Worm (Caenorhabditis elegans) whole organism, midembryonic: Measurements from ENCODE around the gene nspc-5.
"Not testable (repeated sequence)": the region's sequence is repeated elsewhere in the genome, so short reads cannot be mapped to it uniquely, and the experiment has no call there.

ENCODE experiments used
- T22C8.4 ChIP-seq: fragments of 200-800 bp; sonication (Bioruptor generic); IDR thresholded peaks from 2 replicates; pipeline ENCODE4 v1.3.6; 2022; ENCODE audit warnings: missing genetic modification characterization, missing compliant biosample characterization
- cog-1 ChIP-seq: sonication (generic microtip); optimal IDR thresholded peaks from 2 replicates; lab custom pipeline; 2016; ENCODE audit warnings: missing genetic modification characterization, missing compliant biosample characterization
- flt-1 ChIP-seq: fragments of 200-800 bp; sonication (Bioruptor generic); IDR thresholded peaks from 2 replicates; pipeline ENCODE4 v1.3.6; 2022; ENCODE audit warnings: missing genetic modification characterization, missing compliant biosample characterization
- klf-2 ChIP-seq: fragments of 200-800 bp; sonication (Bioruptor generic); conservative IDR thresholded peaks from 2 replicates; pipeline ENCODE4 v1.3.6; 2022; ENCODE audit warnings: missing genetic modification reagents, missing genetic modification characterization, missing compliant biosample characterization
- med-1 ChIP-seq: sonication (generic microtip); optimal IDR thresholded peaks from 2 replicates; lab custom pipeline; 2017; ENCODE audit warnings: missing genetic modification characterization, mild to moderate bottlenecking, missing compliant biosample characterization, antibody characterized with exemption, missing genetic modification reagents; ENCODE audit not compliant: insufficient read depth
- ref-1 ChIP-seq: fragments of 200-800 bp; sonication (Bioruptor generic); conservative IDR thresholded peaks from 2 replicates; pipeline ENCODE4 v1.3.6; 2022; ENCODE audit warnings: missing genetic modification reagents, missing genetic modification characterization, missing compliant biosample characterization
- tab-1 ChIP-seq: fragments of 200-800 bp; sonication (Bioruptor generic); IDR thresholded peaks from 2 replicates; pipeline ENCODE4 v1.3.6; 2022; ENCODE audit warnings: missing genetic modification characterization, missing compliant biosample characterization
- ztf-23 ChIP-seq: fragments of 200-800 bp; sonication (Bioruptor generic); IDR thresholded peaks from 2 replicates; pipeline ENCODE4 v1.3.6; 2022; ENCODE audit warnings: missing genetic modification reagents, missing genetic modification characterization, missing compliant biosample characterization
- ztf-29 ChIP-seq: fragments of 200-800 bp; sonication (Bioruptor generic); IDR thresholded peaks from 2 replicates; pipeline ENCODE4 v1.3.6; 2022; ENCODE audit warnings: missing genetic modification reagents, missing genetic modification characterization, missing compliant biosample characterization

nspc-5 gene

ce11 chrX:8538262-8538776 lies at the start of gene nspc-5, which contains the start of gene nspc-4:
nspc-5 (plus strand) TSS chrX:8538726.
nspc-4 (minus strand) TSS chrX:8538362.
- TF ChIP-seq flt-1, klf-2, T22C8.4 (GFP tag; lab: Robert Waterston, UW): not testable (repeated sequence)

ce11 chrX:8489415-8489814 lies 49.1 kb upstream of the nspc-5 start:
- TF ChIP-seq T22C8.4 (GFP tag; lab: Robert Waterston, UW) = no peak
- TF ChIP-seq ztf-23 (GFP tag; lab: Robert Waterston, UW) = no peak
- TF ChIP-seq klf-2 (GFP tag; lab: Robert Waterston, UW) = no peak
- no peak for TF ChIP-seq cog-1
- no peak for TF ChIP-seq ztf-29 (GFP tag; lab: Robert Waterston, UW)
- TF ChIP-seq tab-1 (GFP tag; lab: Robert Waterston, UW) = no peak
- TF ChIP-seq med-1 (GFP tag; lab: Kevin White, UChicago) = no peak

- no peak for TF ChIP-seq med-1 (GFP tag; lab: Kevin White, UChicago)
- no peak for TF ChIP-seq ztf-23 (GFP tag; lab: Robert Waterston, UW)
- no peak for TF ChIP-seq ref-1 (GFP tag; lab: Robert Waterston, UW)
- no peak for TF ChIP-seq T22C8.4 (GFP tag; lab: Robert Waterston, UW)
- TF ChIP-seq tab-1 (GFP tag; lab: Robert Waterston, UW) = no peak
- TF ChIP-seq ztf-29 (GFP tag; lab: Robert Waterston, UW) = no peak
- TF ChIP-seq klf-2 (GFP tag; lab: Robert Waterston, UW) = no peak
- TF ChIP-seq cog-1 = no peak
- no peak for TF ChIP-seq flt-1 (GFP tag; lab: Robert Waterston, UW)
Observed at ce11 chrX:8489886-8490285, 48.6 kb upstream of the nspc-5 start.

ce11 chrX:8492750-8493149 lies 45.8 kb upstream of the nspc-5 start:
- no peak for TF ChIP-seq ztf-29 (GFP tag; lab: Robert Waterston, UW)
- TF ChIP-seq klf-2 (GFP tag; lab: Robert Waterston, UW) = no peak
- TF ChIP-seq T22C8.4 (GFP tag; lab: Robert Waterston, UW) = no peak
- no peak for TF ChIP-seq ztf-23 (GFP tag; lab: Robert Waterston, UW)
- TF ChIP-seq med-1 (GFP tag; lab: Kevin White, UChicago) = no peak
- TF ChIP-seq ref-1 (GFP tag; lab: Robert Waterston, UW) = no peak
- TF ChIP-seq flt-1 (GFP tag; lab: Robert Waterston, UW) = no peak
- TF ChIP-seq cog-1 = no peak
- TF ChIP-seq tab-1 (GFP tag; lab: Robert Waterston, UW) = no peak

DNA sequence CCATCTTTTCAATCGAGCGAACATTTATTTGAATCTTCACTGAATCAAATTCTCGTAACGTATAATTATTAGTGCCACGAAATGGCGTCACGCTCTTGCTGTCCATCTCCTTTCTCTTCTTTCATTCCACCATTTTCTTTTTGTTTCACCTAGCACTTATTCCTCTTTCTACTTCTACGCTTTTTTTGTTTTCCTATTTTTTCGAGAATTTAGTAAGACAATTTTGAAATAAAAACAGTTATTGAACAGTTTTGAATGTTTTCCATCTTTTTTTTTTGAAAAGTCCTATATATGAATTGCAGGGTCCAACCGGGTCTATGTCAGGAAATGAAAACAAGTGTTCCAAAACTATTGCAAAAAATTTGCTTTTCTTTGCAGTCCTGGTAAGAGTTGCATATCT lies 43.5 kb upstream of the nspc-5 start, which contains the start of gene T01B10.5:
TSS of gene T01B10.5 (plus strand) at position 301 of the 400 bp plus-strand sequence.
- TF ChIP-seq flt-1 (GFP tag; lab: Robert Waterston, UW) (no peak), ztf-29 (GFP tag; lab: Robert Waterston, UW) (no peak), T22C8.4 (GFP tag; lab: Robert Waterston, UW) (no peak), ztf-23 (GFP tag; lab: Robert Waterston, UW) (no peak), cog-1 (no peak), med-1 (GFP tag; lab: Kevin White, UChicago) (no peak), ref-1 (GFP tag; lab: Robert Waterston, UW) (no peak), klf-2 (GFP tag; lab: Robert Waterston, UW) (no peak), tab-1 (GFP tag; lab: Robert Waterston, UW) (no peak)

DNA sequence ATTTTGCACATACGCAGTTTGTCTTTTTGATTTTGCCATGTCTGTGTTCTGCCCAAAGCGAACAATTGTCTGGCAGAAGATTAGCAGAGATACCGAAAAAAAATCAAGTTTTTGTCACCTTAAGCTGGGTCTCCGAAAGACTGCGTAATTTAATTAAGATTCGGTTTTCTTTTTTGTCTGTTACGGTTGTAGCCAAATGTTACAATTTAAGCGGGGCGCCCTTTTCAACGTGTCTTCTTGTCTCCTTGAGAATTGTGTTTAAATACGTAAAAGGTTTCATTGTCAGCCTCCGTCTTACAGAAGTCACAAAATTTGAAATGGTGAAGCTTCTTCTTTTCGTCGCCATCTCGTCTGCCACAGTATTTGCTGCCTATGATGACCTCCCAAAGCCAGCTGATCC lies 38.8 kb upstream of the nspc-5 start, which contains the start of gene grd-14:
TSS of gene grd-14 (plus strand) at position 301 of the 400 bp plus-strand sequence.
- no peak for TF ChIP-seq klf-2 (GFP tag; lab: Robert Waterston, UW)
- 0 out of 2 replicates have a peak, but pooled peaks have one; percentile 9 for TF ChIP-seq ztf-23 (GFP tag; lab: Robert Waterston, UW)
- no peak for TF ChIP-seq ref-1 (GFP tag; lab: Robert Waterston, UW)

DNA sequence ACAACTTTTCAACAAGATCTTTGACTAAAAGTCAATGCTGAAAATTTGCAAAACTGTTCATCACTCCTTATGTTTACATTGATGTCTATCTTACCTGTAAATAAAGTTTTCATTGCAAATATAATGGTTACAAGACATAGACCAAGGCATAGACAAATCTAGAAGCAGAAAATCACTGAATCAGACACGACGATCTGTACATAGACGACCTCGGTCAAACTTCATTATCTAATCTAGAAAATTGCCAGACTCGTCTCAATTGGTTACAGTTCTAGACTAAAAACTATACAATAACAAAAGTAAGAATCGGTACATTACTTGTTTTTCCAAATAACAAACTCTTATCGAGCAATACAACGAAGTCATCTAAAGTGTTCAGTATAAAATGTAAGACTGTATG lies 37.6 kb upstream of the nspc-5 start, which contains the start of gene grd-4:
TSS of gene grd-4 (plus strand) at position 301 of the 400 bp plus-strand sequence.
- no peak for TF ChIP-seq cog-1
- TF ChIP-seq ztf-23 (GFP tag; lab: Robert Waterston, UW) = no peak
- TF ChIP-seq klf-2 (GFP tag; lab: Robert Waterston, UW) = no peak
- TF ChIP-seq tab-1 (GFP tag; lab: Robert Waterston, UW) = no peak
- no peak for TF ChIP-seq T22C8.4 (GFP tag; lab: Robert Waterston, UW)
- TF ChIP-seq ztf-29 (GFP tag; lab: Robert Waterston, UW) = no peak

ce11 chrX:8504207-8504606 lies 34.3 kb upstream of the nspc-5 start:
- no peak for TF ChIP-seq tab-1 (GFP tag; lab: Robert Waterston, UW)
- no peak for TF ChIP-seq med-1 (GFP tag; lab: Kevin White, UChicago)
- no peak for TF ChIP-seq T22C8.4 (GFP tag; lab: Robert Waterston, UW)
- TF ChIP-seq cog-1 = no peak
- no peak for TF ChIP-seq ref-1 (GFP tag; lab: Robert Waterston, UW)
- TF ChIP-seq ztf-23 (GFP tag; lab: Robert Waterston, UW) = no peak
- no peak for TF ChIP-seq ztf-29 (GFP tag; lab: Robert Waterston, UW)
- TF ChIP-seq flt-1 (GFP tag; lab: Robert Waterston, UW) = no peak
- no peak for TF ChIP-seq klf-2 (GFP tag; lab: Robert Waterston, UW)

ce11 chrX:8507053-8507452 lies 31.5 kb upstream of the nspc-5 start:
- TF ChIP-seq ztf-29 (GFP tag; lab: Robert Waterston, UW) (no peak), T22C8.4 (GFP tag; lab: Robert Waterston, UW) (no peak), flt-1 (GFP tag; lab: Robert Waterston, UW) (no peak)

DNA sequence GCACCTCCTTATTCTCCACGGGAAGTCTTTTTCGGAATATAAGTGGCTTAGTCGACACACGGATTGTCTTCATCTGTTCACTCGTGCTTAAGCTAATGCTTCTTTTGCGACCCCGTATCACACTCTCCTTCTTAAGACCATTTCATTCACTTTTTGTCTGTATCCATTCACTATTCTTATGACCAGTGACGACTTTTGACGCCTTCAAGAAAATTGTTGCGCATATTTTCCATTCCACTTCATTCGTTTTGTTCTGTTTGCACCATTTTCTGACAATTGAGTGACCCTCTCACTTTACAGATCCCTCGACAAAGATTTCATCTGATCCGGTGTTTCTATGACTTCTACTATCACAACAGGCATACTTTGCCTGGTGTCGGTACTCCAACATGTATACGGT lies 30.9 kb upstream of the nspc-5 start, which contains the start of gene H03E18.1:
TSS of gene H03E18.1 (plus strand) at position 301 of the 400 bp plus-strand sequence.
- TF ChIP-seq flt-1 (GFP tag; lab: Robert Waterston, UW) (no peak), klf-2 (GFP tag; lab: Robert Waterston, UW) (no peak), ztf-23 (GFP tag; lab: Robert Waterston, UW) (no peak), T22C8.4 (GFP tag; lab: Robert Waterston, UW) (no peak), cog-1 (no peak), med-1 (GFP tag; lab: Kevin White, UChicago) (no peak), ref-1 (GFP tag; lab: Robert Waterston, UW) (no peak), ztf-29 (GFP tag; lab: Robert Waterston, UW) (no peak), tab-1 (GFP tag; lab: Robert Waterston, UW) (no peak)
